Fruit fly (Drosophila melanogaster) whole organism, embryonic: ENCODE data around the gene alpha-PheRS.
A peak's percentile ranks its signal among the peaks of the same experiment; 100 is the strongest.

ENCODE experiments used
- B-H1 ChIP-seq: fragments of 200-800 bp; sonication (Bioruptor generic); IDR thresholded peaks from 3 replicates; pipeline ENCODE4 v1.3.6; 2022; ENCODE audit warnings: missing biosample characterization, missing genetic modification characterization
- Bteb2 ChIP-seq: fragments of 200-800 bp; sonication (Bioruptor generic); optimal IDR thresholded peaks from 2 replicates; lab custom pipeline; 2016; ENCODE audit warnings: missing biosample characterization, missing genetic modification characterization
- CG10979 ChIP-seq: fragments of 200-800 bp; sonication (Bioruptor generic); optimal IDR thresholded peaks from 2 replicates; lab custom pipeline; 2018; ENCODE audit warnings: missing biosample characterization, mild to moderate bottlenecking, missing genetic modification characterization, moderate library complexity
- CG11247 ChIP-seq: fragments of 200-800 bp; sonication (Bioruptor generic); IDR thresholded peaks from 2 replicates; pipeline ENCODE4 v1.3.6; 2022; ENCODE audit warnings: missing biosample characterization, missing genetic modification characterization
- CG11456 ChIP-seq: fragments of 200-800 bp; sonication (Bioruptor generic); IDR thresholded peaks from 3 replicates; pipeline ENCODE4 v1.3.6; 2022; ENCODE audit warnings: missing biosample characterization, missing genetic modification characterization
- CG11695 ChIP-seq: fragments of 200-800 bp; sonication (Bioruptor generic); IDR thresholded peaks from 3 replicates; pipeline ENCODE4 v1.3.6; 2022; ENCODE audit warnings: missing biosample characterization, missing genetic modification characterization
- CG13296 ChIP-seq: fragments of 200-800 bp; sonication (Bioruptor generic); optimal IDR thresholded peaks from 3 replicates; lab custom pipeline; 2018; ENCODE audit warnings: missing biosample characterization, mild to moderate bottlenecking, missing genetic modification characterization
- CG13424 ChIP-seq: fragments of 200-800 bp; sonication (Bioruptor generic); optimal IDR thresholded peaks from 2 replicates; lab custom pipeline; 2019; ENCODE audit warnings: missing biosample characterization, mild to moderate bottlenecking, missing genetic modification characterization, moderate library complexity
- CG14050 ChIP-seq: fragments of 200-800 bp; sonication (Bioruptor generic); IDR thresholded peaks from 3 replicates; pipeline ENCODE4 v1.3.6; 2022; ENCODE audit warnings: missing biosample characterization, missing genetic modification characterization
- CG17359 ChIP-seq: fragments of 200-800 bp; sonication (Bioruptor generic); optimal IDR thresholded peaks from 3 replicates; lab custom pipeline; 2018; ENCODE audit warnings: missing biosample characterization, mild to moderate bottlenecking, missing genetic modification characterization, moderate library complexity
- CG17829 ChIP-seq: fragments of 200-800 bp; optimal IDR thresholded peaks from 2 replicates; lab custom pipeline; 2019; ENCODE audit warnings: missing biosample characterization, mild to moderate bottlenecking, missing genetic modification characterization, moderate library complexity
- CG2120 ChIP-seq: fragments of 200-800 bp; sonication (Bioruptor generic); optimal IDR thresholded peaks from 3 replicates; lab custom pipeline; 2016; ENCODE audit warnings: missing biosample characterization, missing genetic modification characterization
- CG2202 ChIP-seq: fragments of 200-800 bp; sonication (Bioruptor generic); optimal IDR thresholded peaks from 2 replicates; lab custom pipeline; 2018; ENCODE audit warnings: missing biosample characterization, mild to moderate bottlenecking, missing genetic modification characterization
- CG31365 ChIP-seq: fragments of 200-800 bp; sonication (Bioruptor generic); optimal IDR thresholded peaks from 2 replicates; lab custom pipeline; 2018; ENCODE audit warnings: missing biosample characterization, mild to moderate bottlenecking, missing genetic modification characterization
- CG3726 ChIP-seq: fragments of 200-800 bp; sonication (Bioruptor generic); IDR thresholded peaks from 3 replicates; pipeline ENCODE4, ENCODE4 v1.3.6; 2022; ENCODE audit warnings: missing biosample characterization, missing genetic modification characterization
- CG4282 ChIP-seq: fragments of 200-800 bp; sonication (Bioruptor generic); optimal IDR thresholded peaks from 2 replicates; lab custom pipeline; 2016; ENCODE audit warnings: missing biosample characterization, missing genetic modification characterization
- CG4328 ChIP-seq: fragments of 200-800 bp; sonication (Bioruptor generic); optimal IDR thresholded peaks from 3 replicates; lab custom pipeline; 2017; ENCODE audit warnings: missing biosample characterization, missing genetic modification reagents, missing genetic modification characterization
- CG7556 ChIP-seq: fragments of 200-800 bp; sonication (Bioruptor generic); optimal IDR thresholded peaks from 2 replicates; lab custom pipeline; 2017; ENCODE audit warnings: missing biosample characterization, mild to moderate bottlenecking, missing genetic modification characterization
- CG9215 ChIP-seq: fragments of 200-800 bp; sonication (Bioruptor generic); IDR thresholded peaks from 2 replicates; pipeline ENCODE4 v1.3.6; 2022; ENCODE audit warnings: missing biosample characterization, missing genetic modification characterization
- CG9437 ChIP-seq: fragments of 200-800 bp; sonication (Bioruptor generic); optimal IDR thresholded peaks from 2 replicates; lab custom pipeline; 2018; ENCODE audit warnings: missing biosample characterization, mild to moderate bottlenecking, missing genetic modification characterization
- CG9727 ChIP-seq: fragments of 200-800 bp; sonication (Bioruptor generic); optimal IDR thresholded peaks from 3 replicates; lab custom pipeline; 2017; ENCODE audit warnings: missing biosample characterization, mild to moderate bottlenecking, missing genetic modification characterization
- ERR ChIP-seq: fragments of 200-800 bp; sonication (Bioruptor generic); optimal IDR thresholded peaks from 2 replicates; lab custom pipeline; 2016; ENCODE audit warnings: missing biosample characterization, missing genetic modification characterization
- Fer2 ChIP-seq: fragments of 200-800 bp; sonication (Bioruptor generic); optimal IDR thresholded peaks from 2 replicates; lab custom pipeline; 2018; ENCODE audit warnings: missing biosample characterization, mild to moderate bottlenecking, missing genetic modification characterization, moderate library complexity
- HLH3B ChIP-seq: fragments of 200-800 bp; sonication (Bioruptor generic); IDR thresholded peaks from 2 replicates; pipeline ENCODE4 v1.3.6; 2022; ENCODE audit warnings: missing biosample characterization, missing genetic modification characterization
- HLHmδ ChIP-seq: fragments of 200-800 bp; sonication (Bioruptor generic); optimal IDR thresholded peaks from 2 replicates; lab custom pipeline; 2018; ENCODE audit warnings: missing biosample characterization, mild to moderate bottlenecking, missing genetic modification characterization, moderate library complexity
- HmgD ChIP-seq: fragments of 200-800 bp; sonication (Bioruptor generic); optimal IDR thresholded peaks from 3 replicates; lab custom pipeline; 2016; ENCODE audit warnings: missing biosample characterization, missing genetic modification characterization
- Hr39 ChIP-seq: fragments of >200 bp; optimal IDR thresholded peaks from 2 replicates; lab custom pipeline; 2017
- Lhr ChIP-seq: fragments of 200-800 bp; sonication (Bioruptor generic); optimal IDR thresholded peaks from 3 replicates; lab custom pipeline; 2017; ENCODE audit warnings: mild to moderate bottlenecking, missing biosample characterization, missing genetic modification reagents, missing genetic modification characterization
- Poxn ChIP-seq: fragments of 200-800 bp; sonication (Bioruptor generic); IDR thresholded peaks from 2 replicates; pipeline ENCODE4 v1.3.6; 2022; ENCODE audit warnings: missing biosample characterization, missing genetic modification characterization
- caup ChIP-seq: fragments of 200-800 bp; sonication (Bioruptor generic); optimal IDR thresholded peaks from 3 replicates; lab custom pipeline; 2017; ENCODE audit warnings: missing biosample characterization, mild to moderate bottlenecking, missing genetic modification characterization, moderate library complexity; ENCODE audit not compliant: severe bottlenecking
- chinmo ChIP-seq: fragments of 200-800 bp; sonication (Bioruptor generic); IDR thresholded peaks from 4 replicates; pipeline ENCODE4 v1.3.6; 2022; ENCODE audit warnings: missing biosample characterization, missing genetic modification characterization; ENCODE audit not compliant: partially characterized antibody
- chm ChIP-seq: fragments of 200-800 bp; sonication (Bioruptor generic); IDR thresholded peaks from 2 replicates; pipeline ENCODE4 v1.3.6; 2022; ENCODE audit warnings: missing biosample characterization, missing genetic modification characterization
- crp ChIP-seq, 2 experiments: fragments of 200-800 bp; sonication (Bioruptor generic); optimal IDR thresholded peaks; 2 replicates in 1 of 2; 3 replicates in 1 of 2; lab custom pipeline; 2017; ENCODE audit warnings: missing biosample characterization in 2 of 2, missing genetic modification characterization in 2 of 2, mild to moderate bottlenecking in 1 of 2, moderate library complexity in 1 of 2
- dmrt11E ChIP-seq: fragments of 200-800 bp; sonication (Bioruptor generic); optimal IDR thresholded peaks from 3 replicates; lab custom pipeline; 2018; ENCODE audit warnings: missing biosample characterization, mild to moderate bottlenecking, missing genetic modification characterization, moderate library complexity
- gcm2 ChIP-seq: fragments of 200-800 bp; sonication (Bioruptor generic); optimal IDR thresholded peaks from 2 replicates; lab custom pipeline; 2016; ENCODE audit warnings: missing biosample characterization, missing genetic modification characterization
- ken ChIP-seq: fragments of 200-800 bp; sonication (Bioruptor generic); IDR thresholded peaks from 3 replicates; pipeline ENCODE4 v1.3.6; 2022; ENCODE audit warnings: missing biosample characterization, missing genetic modification characterization
- mam ChIP-seq: fragments of 200-800 bp; sonication (Bioruptor generic); optimal IDR thresholded peaks from 3 replicates; lab custom pipeline; 2016; ENCODE audit warnings: missing biosample characterization, missing genetic modification characterization
- mld ChIP-seq: fragments of 200-800 bp; sonication (Bioruptor generic); IDR thresholded peaks from 3 replicates; pipeline ENCODE4 v1.3.6; 2022; ENCODE audit warnings: missing biosample characterization, missing genetic modification characterization; ENCODE audit not compliant: partially characterized antibody
- nom ChIP-seq: fragments of 200-800 bp; sonication (Bioruptor generic); optimal IDR thresholded peaks from 2 replicates; lab custom pipeline; 2017; ENCODE audit warnings: missing biosample characterization, missing genetic modification characterization, mild to moderate bottlenecking, moderate library complexity, missing genetic modification reagents
- oc ChIP-seq: fragments of 200-800 bp; sonication (Bioruptor generic); optimal IDR thresholded peaks from 2 replicates; lab custom pipeline; 2018; ENCODE audit warnings: missing biosample characterization, mild to moderate bottlenecking, missing genetic modification characterization, moderate library complexity
- org-1 ChIP-seq: fragments of 200-800 bp; sonication (Bioruptor generic); optimal IDR thresholded peaks from 2 replicates; lab custom pipeline; 2017; ENCODE audit warnings: missing biosample characterization, missing genetic modification characterization
- pho ChIP-seq: fragments of 200-800 bp; sonication (Bioruptor generic); optimal IDR thresholded peaks from 2 replicates; lab custom pipeline; 2016; ENCODE audit warnings: missing biosample characterization, missing genetic modification characterization
- stwl ChIP-seq: fragments of 200-800 bp; sonication (Bioruptor generic); optimal IDR thresholded peaks from 3 replicates; lab custom pipeline; 2018; ENCODE audit warnings: missing biosample characterization, mild to moderate bottlenecking, missing genetic modification characterization, moderate library complexity
- tio ChIP-seq: fragments of 200-800 bp; sonication (Bioruptor generic); optimal IDR thresholded peaks from 2 replicates; lab custom pipeline; 2017; ENCODE audit warnings: missing biosample characterization, missing genetic modification characterization, inconsistent platforms
- trem ChIP-seq: fragments of 200-800 bp; optimal IDR thresholded peaks from 3 replicates; lab custom pipeline; 2019; ENCODE audit warnings: missing biosample characterization, mild to moderate bottlenecking, missing genetic modification characterization, moderate library complexity
- tup ChIP-seq: fragments of 200-800 bp; sonication (Bioruptor generic); optimal IDR thresholded peaks from 2 replicates; lab custom pipeline; 2016; ENCODE audit warnings: missing biosample characterization, mild to moderate bottlenecking, missing genetic modification characterization, moderate library complexity
- usp ChIP-seq: fragments of >200 bp; optimal IDR thresholded peaks from 2 replicates; lab custom pipeline; 2017; ENCODE audit warnings: missing biosample characterization, missing genetic modification characterization
- wdn ChIP-seq: fragments of 200-800 bp; sonication (Bioruptor generic); IDR thresholded peaks from 2 replicates; pipeline ENCODE4 v1.3.6; 2022; ENCODE audit warnings: missing biosample characterization, missing genetic modification characterization
- yki ChIP-seq: fragments of >200 bp; optimal IDR thresholded peaks from 3 replicates; lab custom pipeline; 2018

The alpha-PheRS gene

dm6 chrX:8100026-8100825, 45.2 kb downstream of the alpha-PheRS start (continued):
- peak; percentile 84 for TF ChIP-seq CG14050 (GFP tag; lab: Robert Waterston, UW)
- peak; percentile 84 for TF ChIP-seq CG13296
- TF ChIP-seq CG9727, result peak; percentile 82
- peak; percentile 90 for TF ChIP-seq ken
- peak; percentile 4 for TF ChIP-seq gcm2 (GFP tag; lab: Kevin White, UChicago)
- peak; percentile 87 for TF ChIP-seq caup (GFP tag; lab: Kevin White, UChicago)
- peak; percentile 35 for TF ChIP-seq tup (GFP tag; lab: Kevin White, UChicago)
- TF ChIP-seq CG17359 (tag; lab: Kevin White, UChicago), result peak; percentile 90
- TF ChIP-seq CG3726 (GFP tag; lab: Robert Waterston, UW), result peak; percentile 78; the same call in 1 of the 3 replicates
- TF ChIP-seq CG11456 (GFP tag; lab: Robert Waterston, UW), result peak; percentile 85
- TF ChIP-seq CG7556 (GFP tag; lab: Kevin White, UChicago), result peak; percentile 89
- peak; percentile 85 for TF ChIP-seq oc (tag; lab: Kevin White, UChicago)
- peak; percentile 70 for TF ChIP-seq org-1
- TF ChIP-seq Hr39 (lab: Kevin White, UChicago), result no peak
- TF ChIP-seq HLHmδ, result no peak
- peak; percentile 76; the same call in 2 of the 3 replicates for TF ChIP-seq B-H1 (GFP tag; lab: Robert Waterston, UW)
- no peak for TF ChIP-seq usp (GFP tag; lab: Kevin White, UChicago)
- peak; percentile 57 for TF ChIP-seq Bteb2 (GFP tag; lab: Kevin White, UChicago)
- TF ChIP-seq dmrt11E (tag; lab: Kevin White, UChicago), result peak; percentile 47
- TF ChIP-seq HmgD, result no peak
- TF ChIP-seq CG2202, result peak; percentile 60
- TF ChIP-seq CG2120 (GFP tag; lab: Kevin White, UChicago), result peak; percentile 84
- peak; percentile 92 for TF ChIP-seq HLH3B (GFP tag; lab: Robert Waterston, UW)
- TF ChIP-seq CG11695 (GFP tag; lab: Robert Waterston, UW), result peak; percentile 85
- peak; percentile 70 for TF ChIP-seq mam (GFP tag; lab: Kevin White, UChicago)
- TF ChIP-seq CG31365, result peak; percentile 37
- TF ChIP-seq nom (GFP tag; lab: Kevin White, UChicago), result peak; percentile 20
- TF ChIP-seq CG13424 (tag; lab: Kevin White, UChicago), result peak; percentile 81
- TF ChIP-seq yki (lab: Kevin White, UChicago), result no peak
- no peak for TF ChIP-seq stwl (tag; lab: Kevin White, UChicago)
- TF ChIP-seq Fer2 (tag; lab: Kevin White, UChicago), result no peak
- no peak for TF ChIP-seq chinmo (GFP tag; lab: Robert Waterston, UW)
- TF ChIP-seq pho (GFP tag; lab: Kevin White, UChicago), result peak; percentile 28
- peak; percentile 50 for TF ChIP-seq trem (tag; lab: Kevin White, UChicago)
- TF ChIP-seq CG11247 (GFP tag; lab: Robert Waterston, UW), result peak; percentile 81
- TF ChIP-seq ERR (GFP tag; lab: Kevin White, UChicago), result no peak
- peak; percentile 66 for TF ChIP-seq CG17829 (tag; lab: Kevin White, UChicago)
- no peak for TF ChIP-seq CG4282 (GFP tag; lab: Kevin White, UChicago)
- TF ChIP-seq CG4328 (GFP tag; lab: Kevin White, UChicago), result peak; percentile 40
- TF ChIP-seq chm (GFP tag; lab: Robert Waterston, UW), result peak; percentile 87
- peak; percentile 64 for TF ChIP-seq CG9437 (GFP tag; lab: Kevin White, UChicago)
- peak; percentile 82 for TF ChIP-seq tio (GFP tag; lab: Kevin White, UChicago)
- TF ChIP-seq Lhr, result peak; percentile 26
- TF ChIP-seq CG10979 (tag; lab: Kevin White, UChicago), result peak; percentile 85
- peak; percentile 67 for TF ChIP-seq CG9215 (GFP tag; lab: Robert Waterston, UW)
- TF ChIP-seq wdn (GFP tag; lab: Robert Waterston, UW), result peak; percentile 67
- peak in 1 of 2 experiments; percentile 11 for TF ChIP-seq crp (GFP tag; optimal IDR thresholded peaks at IDR 0.05; lab: Kevin White, UChicago)
- TF ChIP-seq Poxn (GFP tag; lab: Robert Waterston, UW), result peak; percentile 52
- no peak for TF ChIP-seq mld (GFP tag; lab: Robert Waterston, UW)
